Worm (Caenorhabditis elegans): ENCODE results near the gene lep-2.

- TF ChIP-seq R02D3.7 (tag; optimal IDR thresholded peaks at IDR 0.05): no peak
- TF ChIP-seq lin-39 (tag; optimal IDR thresholded peaks at IDR 0.05): no peak
- no peak for TF ChIP-seq ztf-11 (tag; optimal IDR thresholded peaks at IDR 0.05)
- no peak for TF ChIP-seq mdl-1 (tag; optimal IDR thresholded peaks at IDR 0.05)
- no peak for TF ChIP-seq nhr-77 (tag; optimal IDR thresholded peaks at IDR 0.05)
- no peak for TF ChIP-seq zag-1 (tag; optimal IDR thresholded peaks at IDR 0.05)
- TF ChIP-seq nhr-11 (tag; optimal IDR thresholded peaks at IDR 0.05): no peak
- TF ChIP-seq unc-39 (tag; optimal IDR thresholded peaks at IDR 0.05): no peak
- TF ChIP-seq nhr-76 (tag; optimal IDR thresholded peaks at IDR 0.05): no peak
Measured at ce11 chrIV:1044287-1044686, 52.2 kb downstream of the lep-2 start, which contains the start of gene Y55F3AM.11.

Measured in whole organism, L3 larva.